Worm (Caenorhabditis elegans) whole organism, midembryonic: ENCODE results near the gene sri-67.

Source experiments
- T22C8.4 ChIP-seq: fragments of 200-800 bp; sonication (Bioruptor generic); IDR thresholded peaks from 2 replicates; pipeline ENCODE4 v1.3.6; 2022; ENCODE audit warnings: missing genetic modification characterization, missing compliant biosample characterization
- cog-1 ChIP-seq: sonication (generic microtip); optimal IDR thresholded peaks from 2 replicates; lab custom pipeline; 2016; ENCODE audit warnings: missing genetic modification characterization, missing compliant biosample characterization
- flt-1 ChIP-seq: fragments of 200-800 bp; sonication (Bioruptor generic); IDR thresholded peaks from 2 replicates; pipeline ENCODE4 v1.3.6; 2022; ENCODE audit warnings: missing genetic modification characterization, missing compliant biosample characterization
- klf-2 ChIP-seq: fragments of 200-800 bp; sonication (Bioruptor generic); conservative IDR thresholded peaks from 2 replicates; pipeline ENCODE4 v1.3.6; 2022; ENCODE audit warnings: missing genetic modification reagents, missing genetic modification characterization, missing compliant biosample characterization
- med-1 ChIP-seq: sonication (generic microtip); optimal IDR thresholded peaks from 2 replicates; lab custom pipeline; 2017; ENCODE audit warnings: missing genetic modification characterization, mild to moderate bottlenecking, missing compliant biosample characterization, antibody characterized with exemption, missing genetic modification reagents; ENCODE audit not compliant: insufficient read depth
- tab-1 ChIP-seq: fragments of 200-800 bp; sonication (Bioruptor generic); IDR thresholded peaks from 2 replicates; pipeline ENCODE4 v1.3.6; 2022; ENCODE audit warnings: missing genetic modification characterization, missing compliant biosample characterization
- ztf-23 ChIP-seq: fragments of 200-800 bp; sonication (Bioruptor generic); IDR thresholded peaks from 2 replicates; pipeline ENCODE4 v1.3.6; 2022; ENCODE audit warnings: missing genetic modification reagents, missing genetic modification characterization, missing compliant biosample characterization
- ztf-29 ChIP-seq: fragments of 200-800 bp; sonication (Bioruptor generic); IDR thresholded peaks from 2 replicates; pipeline ENCODE4 v1.3.6; 2022; ENCODE audit warnings: missing genetic modification reagents, missing genetic modification characterization, missing compliant biosample characterization

ce11 chrV:19965626-19966025, 22.2 kb upstream of the sri-67 start, which contains the start of gene srh-171:
- no peak for TF ChIP-seq T22C8.4 (GFP tag; lab: Robert Waterston, UW)
- TF ChIP-seq ztf-29 (GFP tag; lab: Robert Waterston, UW) = no peak
- TF ChIP-seq med-1 (GFP tag; lab: Kevin White, UChicago) = no peak
- TF ChIP-seq klf-2 (GFP tag; lab: Robert Waterston, UW) = no peak
- no peak for TF ChIP-seq ztf-23 (GFP tag; lab: Robert Waterston, UW)
- no peak for TF ChIP-seq tab-1 (GFP tag; lab: Robert Waterston, UW)
- TF ChIP-seq flt-1 (GFP tag; lab: Robert Waterston, UW) = no peak
- TF ChIP-seq cog-1 (tag; lab: Kevin White, UChicago) = no peak
